Worm (Caenorhabditis elegans) whole organism, L3 larva: ENCODE results near the gene K01D12.5.
"Not testable (repeated sequence)": the region's sequence is repeated elsewhere in the genome, so short reads cannot be mapped to it uniquely, and the experiment has no call there.

Source experiments
- R02D3.7 ChIP-seq: fragments of 150-350 bp; optimal IDR thresholded peaks from 2 replicates; lab custom pipeline; 2014; ENCODE audit warnings: missing biosample characterization, missing genetic modification characterization
- ZK546.5 ChIP-seq: sonication (generic microtip); optimal IDR thresholded peaks from 2 replicates; lab custom pipeline; 2017; ENCODE audit warnings: missing biosample characterization, missing genetic modification characterization
- aly-2 ChIP-seq: fragments of 150-350 bp; optimal IDR thresholded peaks from 2 replicates; lab custom pipeline; 2014; ENCODE audit warnings: missing biosample characterization, missing genetic modification characterization
- ama-1 ChIP-seq: fragments of 150-350 bp; optimal IDR thresholded peaks from 2 replicates; lab custom pipeline; 2018
- ceh-16 ChIP-seq: sonication (generic microtip); optimal IDR thresholded peaks from 2 replicates; lab custom pipeline; 2017; ENCODE audit warnings: missing biosample characterization, missing genetic modification characterization
- ceh-28 ChIP-seq: fragments of 150-350 bp; optimal IDR thresholded peaks from 2 replicates; lab custom pipeline; 2014; ENCODE audit warnings: missing biosample characterization, missing genetic modification reagents, missing genetic modification characterization
- ceh-82 ChIP-seq: fragments of 150-350 bp; optimal IDR thresholded peaks from 2 replicates; lab custom pipeline; 2014; ENCODE audit warnings: missing biosample characterization, missing genetic modification characterization
- daf-12 ChIP-seq: fragments of 150-350 bp; optimal IDR thresholded peaks from 2 replicates; lab custom pipeline; 2014; ENCODE audit warnings: missing biosample characterization, missing genetic modification reagents, missing genetic modification characterization
- elt-1 ChIP-seq: fragments of 150-350 bp; optimal IDR thresholded peaks from 2 replicates; lab custom pipeline; 2014; ENCODE audit warnings: missing biosample characterization, missing genetic modification characterization
- elt-3 ChIP-seq, 3 experiments: fragments of 150-350 bp in 1 of 3; sonication (generic microtip) in 2 of 3; optimal IDR thresholded peaks; 2 replicates in 2 of 3; 4 replicates in 1 of 3; lab custom pipeline; 2014 to 2017; ENCODE audit warnings: missing biosample characterization in 3 of 3, missing genetic modification characterization in 3 of 3
- fkh-10 ChIP-seq: sonication (generic microtip); optimal IDR thresholded peaks from 2 replicates; lab custom pipeline; 2017; ENCODE audit warnings: missing biosample characterization, missing genetic modification reagents, missing genetic modification characterization
- fkh-2 ChIP-seq: fragments of 150-350 bp; optimal IDR thresholded peaks from 2 replicates; lab custom pipeline; 2014; ENCODE audit warnings: missing biosample characterization, missing genetic modification reagents, missing genetic modification characterization
- fos-1 ChIP-seq: fragments of 150-350 bp; optimal IDR thresholded peaks from 2 replicates; lab custom pipeline; 2014; ENCODE audit warnings: missing biosample characterization, missing genetic modification characterization
- hmg-11 ChIP-seq: sonication (generic microtip); optimal IDR thresholded peaks from 2 replicates; lab custom pipeline; 2016; ENCODE audit warnings: missing genetic modification characterization, missing compliant biosample characterization
- lin-15B ChIP-seq: fragments of 150-350 bp; optimal IDR thresholded peaks from 2 replicates; lab custom pipeline; 2014; ENCODE audit warnings: missing biosample characterization, missing genetic modification characterization
- lin-39 ChIP-seq: fragments of 150-350 bp; optimal IDR thresholded peaks from 2 replicates; lab custom pipeline; 2018; ENCODE audit warnings: missing biosample characterization, missing genetic modification reagents, missing genetic modification characterization
- lsy-12 ChIP-seq: sonication (generic microtip); optimal IDR thresholded peaks from 2 replicates; lab custom pipeline; 2016; ENCODE audit warnings: mild to moderate bottlenecking, missing genetic modification characterization, missing compliant biosample characterization
- mdl-1 ChIP-seq: fragments of 150-350 bp; optimal IDR thresholded peaks from 2 replicates; lab custom pipeline; 2014; ENCODE audit warnings: missing biosample characterization, missing genetic modification characterization
- nfya-1 ChIP-seq: sonication (generic microtip); optimal IDR thresholded peaks from 2 replicates; lab custom pipeline; 2017; ENCODE audit warnings: missing genetic modification characterization, mild to moderate bottlenecking, missing compliant biosample characterization, antibody characterized with exemption, moderate library complexity; ENCODE audit not compliant: insufficient read depth
- nhr-11 ChIP-seq: fragments of 150-350 bp; optimal IDR thresholded peaks from 2 replicates; lab custom pipeline; 2014; ENCODE audit warnings: missing biosample characterization, missing genetic modification characterization
- nhr-12 ChIP-seq: fragments of 150-350 bp; optimal IDR thresholded peaks from 2 replicates; lab custom pipeline; 2014; ENCODE audit warnings: missing biosample characterization, missing genetic modification characterization
- nhr-23 ChIP-seq: fragments of 150-350 bp; optimal IDR thresholded peaks from 2 replicates; lab custom pipeline; 2014; ENCODE audit warnings: missing biosample characterization, missing genetic modification reagents, missing genetic modification characterization
- nhr-237 ChIP-seq: fragments of 150-350 bp; optimal IDR thresholded peaks from 2 replicates; lab custom pipeline; 2014; ENCODE audit warnings: missing biosample characterization, missing genetic modification characterization
- nhr-25 ChIP-seq: sonication (generic microtip); optimal IDR thresholded peaks from 2 replicates; lab custom pipeline; 2017; ENCODE audit warnings: missing biosample characterization, missing genetic modification characterization
- nhr-43 ChIP-seq: sonication (generic microtip); optimal IDR thresholded peaks from 2 replicates; lab custom pipeline; 2016; ENCODE audit warnings: mild to moderate bottlenecking, missing genetic modification characterization, missing compliant biosample characterization; ENCODE audit not compliant: poor library complexity, severe bottlenecking
- nhr-67 ChIP-seq: fragments of 150-350 bp; optimal IDR thresholded peaks from 2 replicates; lab custom pipeline; 2014; ENCODE audit warnings: missing biosample characterization, missing genetic modification characterization
- nhr-76 ChIP-seq: fragments of 150-350 bp; sonication (generic microtip); optimal IDR thresholded peaks from 5 replicates; lab custom pipeline; 2014; ENCODE audit warnings: missing biosample characterization, missing genetic modification characterization
- nhr-77 ChIP-seq: fragments of 150-350 bp; optimal IDR thresholded peaks from 2 replicates; lab custom pipeline; 2014; ENCODE audit warnings: missing biosample characterization, missing genetic modification characterization
- pha-4 ChIP-seq: fragments of 150-350 bp; optimal IDR thresholded peaks from 2 replicates; lab custom pipeline; 2014; ENCODE audit warnings: missing biosample characterization, missing genetic modification reagents, missing genetic modification characterization
- pqm-1 ChIP-seq: fragments of 150-350 bp; optimal IDR thresholded peaks from 2 replicates; lab custom pipeline; 2017; ENCODE audit warnings: missing biosample characterization, missing genetic modification characterization, inconsistent platforms
- sea-2 ChIP-seq: fragments of 150-350 bp; sonication (generic microtip); optimal IDR thresholded peaks from 4 replicates; lab custom pipeline; 2014; ENCODE audit warnings: missing biosample characterization, missing genetic modification reagents, missing genetic modification characterization
- snpc-4 ChIP-seq: fragments of 150-350 bp; optimal IDR thresholded peaks from 2 replicates; lab custom pipeline; 2014; ENCODE audit warnings: missing biosample characterization, missing genetic modification characterization
- unc-39 ChIP-seq: sonication (generic microtip); optimal IDR thresholded peaks from 4 replicates; lab custom pipeline; 2017; ENCODE audit warnings: missing biosample characterization, missing genetic modification characterization
- unc-62 ChIP-seq: fragments of 150-350 bp; sonication (generic microtip); optimal IDR thresholded peaks from 4 replicates; lab custom pipeline; 2014; ENCODE audit warnings: missing biosample characterization, missing genetic modification reagents, missing genetic modification characterization
- zag-1 ChIP-seq: fragments of 150-350 bp; optimal IDR thresholded peaks from 2 replicates; lab custom pipeline; 2014; ENCODE audit warnings: missing biosample characterization, missing genetic modification characterization
- ztf-11 ChIP-seq: fragments of 150-350 bp; optimal IDR thresholded peaks from 2 replicates; lab custom pipeline; 2014; ENCODE audit warnings: missing biosample characterization, missing genetic modification characterization
- ztf-4 ChIP-seq: fragments of 150-350 bp; optimal IDR thresholded peaks from 2 replicates; lab custom pipeline; 2014; ENCODE audit warnings: missing biosample characterization, missing genetic modification characterization

Gene K01D12.5

ce11 chrV:12369437-12369836 lies 28.2 kb upstream of the K01D12.5 start, which contains the start of gene gcy-13:
Gene gcy-13, minus strand, starts transcription at chrV:12369537.
- no peak for TF ChIP-seq pqm-1 (tag; lab: Kevin White, UChicago)
- TF ChIP-seq sea-2 (GFP tag; lab: Kevin White, UChicago), result no peak
- TF ChIP-seq unc-62, result no peak
- no peak for TF ChIP-seq nhr-77 (tag; lab: Kevin White, UChicago)
- TF ChIP-seq elt-3 (tag; optimal IDR thresholded peaks at IDR 0.05; lab: Kevin White, UChicago), result no peak
- no peak for TF ChIP-seq nfya-1 (tag; lab: Kevin White, UChicago)
- no peak for TF ChIP-seq fkh-2
- TF ChIP-seq elt-1 (tag; lab: Kevin White, UChicago), result no peak
- no peak for TF ChIP-seq ZK546.5
- TF ChIP-seq mdl-1 (tag; lab: Kevin White, UChicago), result no peak
- no peak for TF ChIP-seq ztf-11
- TF ChIP-seq aly-2 (tag; lab: Kevin White, UChicago), result no peak
- TF ChIP-seq nhr-76 (tag; lab: Kevin White, UChicago), result no peak
- TF ChIP-seq ceh-82 (tag; lab: Kevin White, UChicago), result no peak
- TF ChIP-seq nhr-12, result no peak
- TF ChIP-seq fkh-10 (GFP tag; lab: Kevin White, UChicago), result no peak
- TF ChIP-seq lin-15B, result no peak

- no peak for TF ChIP-seq unc-39 (tag; lab: Kevin White, UChicago)
- TF ChIP-seq zag-1 (tag; lab: Kevin White, UChicago), result no peak
- TF ChIP-seq fos-1 (tag; lab: Kevin White, UChicago), result no peak
- no peak for TF ChIP-seq nhr-67 (tag; lab: Kevin White, UChicago)
- TF ChIP-seq nhr-76 (tag; lab: Kevin White, UChicago), result no peak
- no peak for TF ChIP-seq R02D3.7 (tag; lab: Kevin White, UChicago)
- TF ChIP-seq fkh-2, result no peak
- TF ChIP-seq sea-2 (GFP tag; lab: Kevin White, UChicago), result no peak
- TF ChIP-seq pha-4 (tag; lab: Kevin White, UChicago), result no peak
These were observed 26.3 kb upstream of the K01D12.5 start, which contains the start of gene F23H12.7 for ce11 chrV:12371386-12371785. Gene F23H12.7, plus strand, starts transcription at chrV:12371686.

DNA sequence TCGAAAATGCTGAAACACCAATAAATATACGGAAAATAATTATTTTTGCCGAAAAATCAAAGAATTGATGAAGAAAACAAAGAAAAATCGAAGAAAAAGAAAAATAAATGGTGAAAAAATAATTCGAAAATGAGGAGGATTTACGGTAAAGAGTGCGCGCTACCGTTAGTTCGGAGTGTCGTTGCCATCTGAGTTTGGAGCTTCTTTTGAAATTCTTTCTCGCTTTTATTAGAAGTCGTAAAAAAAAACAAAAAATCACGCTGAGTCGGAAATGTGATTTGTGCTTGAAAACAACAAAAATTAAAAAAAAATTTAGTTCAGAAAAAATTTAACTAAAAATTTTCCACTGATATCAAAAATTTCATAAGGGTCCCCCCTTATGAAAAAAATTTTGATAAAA lies 23.4 kb upstream of the K01D12.5 start, which contains the start of gene F23H12.10:
TSS of gene F23H12.10 (minus strand) at position 12 of the 400 bp plus-strand sequence.
- not testable (repeated sequence) for TF ChIP-seq nhr-12; ama-1 (lab: Kevin White, UChicago); nhr-67 (tag; lab: Kevin White, UChicago)

DNA sequence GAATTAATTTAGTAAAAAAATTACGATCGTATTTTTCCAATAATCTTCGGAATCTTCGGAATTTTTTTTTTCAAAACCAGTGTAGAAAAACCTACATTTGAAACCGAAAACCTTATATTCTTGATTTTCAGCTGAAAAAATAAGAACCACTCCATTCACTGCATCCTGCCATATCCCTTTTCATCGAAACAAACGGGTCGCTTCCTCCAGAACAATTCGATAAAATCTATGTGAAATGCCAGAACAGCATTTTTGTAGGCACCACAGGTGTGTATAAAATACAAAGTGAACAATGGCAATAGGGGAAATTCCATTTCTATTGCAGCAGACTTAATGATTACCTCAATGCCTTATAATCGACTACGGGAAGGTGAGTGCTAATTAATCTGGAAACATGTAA lies 20.4 kb upstream of the K01D12.5 start, which contains the start of gene K01D12.1:
TSS of gene K01D12.1 (plus strand) at position 301 of the 400 bp plus-strand sequence.
- TF ChIP-seq lin-39 (tag; lab: Kevin White, UChicago), result no peak
- TF ChIP-seq mdl-1 (tag; lab: Kevin White, UChicago), result no peak
- no peak for TF ChIP-seq ZK546.5
- TF ChIP-seq lsy-12 (tag; lab: Kevin White, UChicago), result no peak
- no peak for TF ChIP-seq nhr-25
- TF ChIP-seq hmg-11 (tag; lab: Kevin White, UChicago), result no peak
- no peak for TF ChIP-seq nhr-12
- no peak for TF ChIP-seq sea-2 (GFP tag; lab: Kevin White, UChicago)
- no peak for TF ChIP-seq unc-39 (tag; lab: Kevin White, UChicago)
- TF ChIP-seq ceh-28, result no peak
- TF ChIP-seq nhr-237 (tag; lab: Kevin White, UChicago), result no peak
- no peak for TF ChIP-seq R02D3.7 (tag; lab: Kevin White, UChicago)
- TF ChIP-seq aly-2 (tag; lab: Kevin White, UChicago), result no peak
- no peak for TF ChIP-seq lin-15B
- TF ChIP-seq snpc-4 (tag; lab: Kevin White, UChicago), result no peak

- TF ChIP-seq unc-62, result no peak
- no peak for TF ChIP-seq nhr-11 (tag; lab: Kevin White, UChicago)
- no peak for TF ChIP-seq daf-12 (tag; lab: Kevin White, UChicago)
- TF ChIP-seq, all 47 proteins: peak for 0
These were observed 11.5 kb upstream of the K01D12.5 start, which contains the start of gene K01D12.15 for ce11 chrV:12386154-12386553. Gene K01D12.15, plus strand, starts transcription at chrV:12386454.

DNA sequence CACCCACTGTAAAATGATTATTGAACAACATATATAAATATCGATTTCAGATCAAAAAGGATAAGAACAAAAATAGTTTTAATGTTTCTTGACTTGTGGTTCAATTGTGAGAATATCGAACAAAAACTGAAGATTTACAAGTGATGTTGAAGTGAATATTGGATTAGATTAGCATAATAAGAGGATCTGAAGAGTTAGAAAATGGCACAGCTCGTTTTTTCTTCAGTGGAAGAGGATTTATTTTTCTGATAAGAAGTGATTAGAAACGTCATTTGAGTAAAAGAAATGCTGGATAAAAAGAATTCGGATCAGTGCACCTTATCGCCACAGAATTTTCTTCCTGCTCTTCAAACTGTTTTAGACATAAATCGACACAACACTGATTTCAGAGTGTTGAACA lies 1.9 kb upstream of the K01D12.5 start, which contains the start of gene twk-14:
TSS of gene twk-14 (minus strand) at position 8 of the 400 bp plus-strand sequence.
- TF ChIP-seq pha-4 (tag; lab: Kevin White, UChicago), result no peak
- no peak for TF ChIP-seq ztf-4 (tag; lab: Kevin White, UChicago)
- TF ChIP-seq nhr-77 (tag; lab: Kevin White, UChicago), result no peak
- TF ChIP-seq lsy-12 (tag; lab: Kevin White, UChicago), result no peak
- TF ChIP-seq nhr-43 (tag; lab: Kevin White, UChicago), result no peak
- TF ChIP-seq ceh-16 (tag; lab: Kevin White, UChicago), result no peak
- TF ChIP-seq aly-2 (tag; lab: Kevin White, UChicago), result no peak
- TF ChIP-seq nhr-67 (tag; lab: Kevin White, UChicago), result no peak
- TF ChIP-seq nhr-23 (tag; lab: Kevin White, UChicago), result no peak
